Worm (Caenorhabditis elegans) whole organism, L3 larva: ENCODE measurements around the gene plc-1.

Experiments used
- ZK546.5 ChIP-seq: sonication (generic microtip); optimal IDR thresholded peaks from 2 replicates; lab custom pipeline; 2017; ENCODE audit warnings: missing biosample characterization, missing genetic modification characterization
- ceh-9 ChIP-seq: sonication (generic microtip); optimal IDR thresholded peaks from 2 replicates; lab custom pipeline; 2018; ENCODE audit warnings: missing biosample characterization, missing genetic modification characterization
- nhr-11 ChIP-seq: fragments of 150-350 bp; optimal IDR thresholded peaks from 2 replicates; lab custom pipeline; 2014; ENCODE audit warnings: missing biosample characterization, missing genetic modification characterization
- unc-39 ChIP-seq: sonication (generic microtip); optimal IDR thresholded peaks from 4 replicates; lab custom pipeline; 2017; ENCODE audit warnings: missing biosample characterization, missing genetic modification characterization
- zag-1 ChIP-seq: fragments of 150-350 bp; optimal IDR thresholded peaks from 2 replicates; lab custom pipeline; 2014; ENCODE audit warnings: missing biosample characterization, missing genetic modification characterization
- ztf-11 ChIP-seq: fragments of 150-350 bp; optimal IDR thresholded peaks from 2 replicates; lab custom pipeline; 2014; ENCODE audit warnings: missing biosample characterization, missing genetic modification characterization

- no peak for TF ChIP-seq unc-39 (tag; lab: Kevin White, UChicago)
- no peak for TF ChIP-seq nhr-11 (tag; lab: Kevin White, UChicago)
- TF ChIP-seq zag-1 (tag; lab: Kevin White, UChicago): no peak
- TF ChIP-seq ZK546.5 (tag; lab: Kevin White, UChicago): no peak
- TF ChIP-seq ceh-9 (tag; lab: Kevin White, UChicago): no peak
- TF ChIP-seq ztf-11 (tag; lab: Kevin White, UChicago): no peak
Observed at ce11 chrX:10853271-10853670, 14.8 kb upstream of the plc-1 start.
